Worm (Caenorhabditis elegans) whole organism, late embryonic: ENCODE results near the gene Y82E9BR.17.

Experiments
- F13H6.1 ChIP-seq: sonication (generic microtip); optimal IDR thresholded peaks from 2 replicates; lab custom pipeline; 2016; ENCODE audit warnings: missing genetic modification characterization, missing compliant biosample characterization
- K02D7.2 ChIP-seq: sonication (generic microtip); optimal IDR thresholded peaks from 2 replicates; lab custom pipeline; 2017; ENCODE audit warnings: mild to moderate bottlenecking, missing genetic modification characterization, missing compliant biosample characterization
- K09A11.1 ChIP-seq: sonication (generic microtip); optimal IDR thresholded peaks from 2 replicates; lab custom pipeline; 2017; ENCODE audit warnings: antibody characterized with exemption, mild to moderate bottlenecking, missing genetic modification characterization, missing compliant biosample characterization; ENCODE audit not compliant: insufficient read depth
- Y22D7AL.16 ChIP-seq: sonication (generic microtip); optimal IDR thresholded peaks from 2 replicates; lab custom pipeline; 2016; ENCODE audit warnings: missing genetic modification characterization, missing compliant biosample characterization
- ceh-14 ChIP-seq: sonication (generic microtip); optimal IDR thresholded peaks from 2 replicates; lab custom pipeline; 2016; ENCODE audit warnings: missing genotype, missing genetic modification characterization, missing compliant biosample characterization
- ceh-22 ChIP-seq: sonication (generic microtip); optimal IDR thresholded peaks from 2 replicates; lab custom pipeline; 2017; ENCODE audit warnings: missing biosample characterization, missing genetic modification characterization
- ceh-31 ChIP-seq: sonication (generic microtip); optimal IDR thresholded peaks from 2 replicates; lab custom pipeline; 2016; ENCODE audit warnings: missing genetic modification characterization, missing compliant biosample characterization
- ceh-45 ChIP-seq: fragments of 200-800 bp; sonication (Bioruptor generic); IDR thresholded peaks from 2 replicates; pipeline ENCODE4 v1.3.6; 2022; ENCODE audit warnings: missing genetic modification reagents, missing genetic modification characterization, missing compliant biosample characterization
- ceh-6 ChIP-seq: fragments of 200-800 bp; sonication (Bioruptor generic); optimal IDR thresholded peaks from 2 replicates; lab custom pipeline; 2018; ENCODE audit warnings: mild to moderate bottlenecking, missing genetic modification characterization, missing compliant biosample characterization
- ceh-9 ChIP-seq: sonication (generic microtip); optimal IDR thresholded peaks from 2 replicates; lab custom pipeline; 2016; ENCODE audit warnings: mild to moderate bottlenecking, missing genetic modification characterization, inconsistent platforms, missing compliant biosample characterization
- che-1 ChIP-seq: sonication (generic microtip); optimal IDR thresholded peaks from 2 replicates; lab custom pipeline; 2016; ENCODE audit warnings: mild to moderate bottlenecking, missing genetic modification characterization, missing compliant biosample characterization
- dve-1 ChIP-seq: sonication (generic microtip); optimal IDR thresholded peaks from 2 replicates; lab custom pipeline; 2017; ENCODE audit warnings: antibody characterized with exemption, mild to moderate bottlenecking, missing genetic modification characterization, missing compliant biosample characterization
- elt-2 ChIP-seq: sonication (generic microtip); optimal IDR thresholded peaks from 2 replicates; lab custom pipeline; 2016; ENCODE audit warnings: missing genetic modification reagents, missing genetic modification characterization, missing compliant biosample characterization
- elt-4 ChIP-seq: sonication (generic microtip); optimal IDR thresholded peaks from 2 replicates; lab custom pipeline; 2016; ENCODE audit warnings: missing genetic modification characterization, missing compliant biosample characterization
- fax-1 ChIP-seq: sonication (generic microtip); optimal IDR thresholded peaks from 2 replicates; lab custom pipeline; 2016; ENCODE audit warnings: missing genotype, missing genetic modification characterization, missing compliant biosample characterization
- fkh-6 ChIP-seq: sonication (generic microtip); optimal IDR thresholded peaks from 2 replicates; lab custom pipeline; 2016; ENCODE audit warnings: missing genetic modification characterization, missing compliant biosample characterization
- hlh-13 ChIP-seq: fragments of 200-800 bp; sonication (Bioruptor generic); optimal IDR thresholded peaks from 2 replicates; lab custom pipeline; 2018; ENCODE audit warnings: mild to moderate bottlenecking, missing genetic modification characterization, missing compliant biosample characterization
- hlh-30 ChIP-seq: sonication (generic microtip); optimal IDR thresholded peaks from 2 replicates; lab custom pipeline; 2017; ENCODE audit warnings: antibody characterized with exemption, missing genetic modification characterization, missing compliant biosample characterization; ENCODE audit not compliant: insufficient read depth
- hlh-8 ChIP-seq: sonication (generic microtip); optimal IDR thresholded peaks from 2 replicates; lab custom pipeline; 2016; ENCODE audit warnings: missing genotype, missing genetic modification characterization, missing compliant biosample characterization
- madf-2 ChIP-seq: sonication (generic microtip); optimal IDR thresholded peaks from 2 replicates; lab custom pipeline; 2017; ENCODE audit warnings: missing genetic modification characterization, missing compliant biosample characterization
- nfya-1 ChIP-seq: sonication (generic microtip); optimal IDR thresholded peaks from 2 replicates; lab custom pipeline; 2017; ENCODE audit warnings: missing genetic modification characterization, mild to moderate bottlenecking, missing compliant biosample characterization, antibody characterized with exemption, moderate library complexity
- nhr-232 ChIP-seq: sonication (generic microtip); optimal IDR thresholded peaks from 2 replicates; lab custom pipeline; 2016; ENCODE audit warnings: missing genetic modification characterization, missing compliant biosample characterization
- pax-1 ChIP-seq: fragments of 150-350 bp; optimal IDR thresholded peaks from 2 replicates; lab custom pipeline; 2014; ENCODE audit warnings: missing biosample characterization, missing genetic modification characterization
- pha-4 ChIP-seq: fragments of 150-350 bp; optimal IDR thresholded peaks from 2 replicates; lab custom pipeline; 2018; ENCODE audit warnings: missing biosample characterization, missing genetic modification reagents, missing genetic modification characterization
- pqm-1 ChIP-seq: sonication (generic microtip); optimal IDR thresholded peaks from 2 replicates; lab custom pipeline; 2016; ENCODE audit warnings: missing genetic modification characterization, missing compliant biosample characterization
- pros-1 ChIP-seq: fragments of 150-350 bp; optimal IDR thresholded peaks from 2 replicates; lab custom pipeline; 2014; ENCODE audit warnings: missing biosample characterization, missing genetic modification reagents, missing genetic modification characterization
- ref-2 ChIP-seq: sonication (generic microtip); optimal IDR thresholded peaks from 2 replicates; lab custom pipeline; 2016; ENCODE audit warnings: missing genetic modification characterization, missing compliant biosample characterization
- rnt-1 ChIP-seq: sonication (generic microtip); optimal IDR thresholded peaks from 2 replicates; lab custom pipeline; 2016; ENCODE audit warnings: missing genetic modification characterization, missing compliant biosample characterization
- sox-4 ChIP-seq: sonication (generic microtip); optimal IDR thresholded peaks from 2 replicates; lab custom pipeline; 2017; ENCODE audit warnings: mild to moderate bottlenecking, missing genetic modification characterization, inconsistent platforms, missing compliant biosample characterization
- syd-9 ChIP-seq: sonication (generic microtip); optimal IDR thresholded peaks from 2 replicates; lab custom pipeline; 2016; ENCODE audit warnings: mild to moderate bottlenecking, missing genetic modification characterization, moderate library complexity, missing compliant biosample characterization
- tbx-2 ChIP-seq: sonication (generic microtip); optimal IDR thresholded peaks from 2 replicates; lab custom pipeline; 2016; ENCODE audit warnings: missing genetic modification characterization, missing compliant biosample characterization
- tbx-7 ChIP-seq: sonication (generic microtip); optimal IDR thresholded peaks from 2 replicates; lab custom pipeline; 2016; ENCODE audit warnings: missing genotype, missing genetic modification characterization, missing compliant biosample characterization
- unc-3 ChIP-seq, 2 experiments: fragments of 200-800 bp in 1 of 2; sonication (Bioruptor generic) in 1 of 2; sonication (generic microtip) in 1 of 2; conservative IDR thresholded peaks in 1 of 2; optimal IDR thresholded peaks in 1 of 2; 2 replicates each; pipeline versions ENCODE4 v1.3.6 to Lab custom; 2016 to 2022; ENCODE audit warnings: missing compliant biosample characterization in 2 of 2, missing genetic modification characterization in 2 of 2, missing genetic modification reagents in 1 of 2
- unc-42 ChIP-seq: sonication (generic microtip); optimal IDR thresholded peaks from 2 replicates; lab custom pipeline; 2016; ENCODE audit warnings: missing genotype, missing genetic modification characterization, missing compliant biosample characterization
- unc-55 ChIP-seq: sonication (generic microtip); optimal IDR thresholded peaks from 2 replicates; lab custom pipeline; 2017; ENCODE audit warnings: missing biosample characterization, missing genetic modification reagents, missing genetic modification characterization
- unc-86 ChIP-seq: sonication (generic microtip); optimal IDR thresholded peaks from 2 replicates; lab custom pipeline; 2016; ENCODE audit warnings: missing genetic modification characterization, missing compliant biosample characterization
- ztf-16 ChIP-seq: sonication (generic microtip); optimal IDR thresholded peaks from 2 replicates; lab custom pipeline; 2017; ENCODE audit warnings: missing genetic modification characterization, missing compliant biosample characterization

Gene Y82E9BR.17

DNA sequence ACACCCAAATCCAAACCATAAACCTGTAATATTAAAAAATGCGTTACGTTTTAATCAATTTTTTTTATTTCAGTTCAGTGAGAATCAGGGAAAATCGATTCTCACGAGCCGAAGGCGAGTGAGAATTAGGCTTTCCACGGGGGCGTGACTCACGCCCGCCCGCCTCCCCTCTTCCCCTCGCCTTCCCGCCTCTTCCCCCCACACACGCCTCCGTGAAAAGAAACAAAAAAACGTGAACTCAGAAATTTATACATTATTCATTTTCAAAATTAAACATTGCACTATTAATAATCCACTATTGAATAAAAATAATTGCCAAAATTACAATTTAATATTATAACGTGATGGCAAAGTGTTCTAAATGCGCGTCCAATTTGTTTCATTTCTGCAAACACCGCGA lies 8.8 kb downstream of the Y82E9BR.17 start:
- TF ChIP-seq ceh-14 (tag; lab: Kevin White, UChicago) (no peak), hlh-13 (GFP tag; lab: Kevin White, UChicago) (no peak), madf-2 (no peak), tbx-7 (no peak)

DNA sequence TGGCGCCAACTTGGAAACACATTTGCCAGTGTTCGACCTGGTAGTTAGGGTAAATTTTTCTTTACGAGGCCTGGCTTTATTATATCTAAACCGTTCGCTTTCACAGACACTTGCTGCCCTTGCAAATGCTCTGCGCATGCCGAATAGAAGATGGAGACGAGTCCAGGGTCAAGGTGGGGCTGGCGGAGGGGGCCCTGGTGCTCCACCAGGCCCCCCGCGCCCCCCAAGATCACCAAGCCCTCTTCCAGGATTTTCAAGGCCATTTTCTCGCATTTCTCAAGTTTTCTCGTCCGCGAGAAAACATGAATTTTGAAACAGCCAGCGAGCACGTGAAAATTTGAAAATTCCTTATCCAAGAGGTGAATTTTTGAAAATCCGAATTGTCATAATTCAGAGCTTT lies 16.0 kb downstream of the Y82E9BR.17 start:
- TF ChIP-seq elt-4 (tag; lab: Kevin White, UChicago) (peak; percentile 17), K02D7.2 (tag; lab: Kevin White, UChicago) (no peak)

DNA sequence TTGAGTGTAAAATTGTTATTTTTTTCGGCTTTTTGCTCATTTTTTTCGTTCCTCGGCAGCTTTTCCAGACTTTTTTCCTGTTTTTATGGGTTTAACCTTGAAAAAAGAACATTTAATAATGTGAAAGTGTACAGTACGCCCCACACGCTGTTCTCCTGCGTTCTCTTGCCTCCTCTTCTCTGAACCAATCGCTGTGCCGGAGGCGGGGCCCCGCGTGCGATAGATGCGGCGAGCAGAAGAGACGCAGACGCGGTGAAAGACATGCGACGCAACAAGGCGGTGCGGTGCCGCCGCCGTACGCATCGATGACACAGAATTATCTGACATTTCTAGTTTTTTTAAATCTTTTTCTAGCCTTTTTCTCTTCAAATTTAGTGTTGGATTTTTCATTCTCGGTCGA lies 18.8 kb downstream of the Y82E9BR.17 start:
- TF ChIP-seq nfya-1 (tag; lab: Kevin White, UChicago) (peak; percentile 99), hlh-30 (no peak)

DNA sequence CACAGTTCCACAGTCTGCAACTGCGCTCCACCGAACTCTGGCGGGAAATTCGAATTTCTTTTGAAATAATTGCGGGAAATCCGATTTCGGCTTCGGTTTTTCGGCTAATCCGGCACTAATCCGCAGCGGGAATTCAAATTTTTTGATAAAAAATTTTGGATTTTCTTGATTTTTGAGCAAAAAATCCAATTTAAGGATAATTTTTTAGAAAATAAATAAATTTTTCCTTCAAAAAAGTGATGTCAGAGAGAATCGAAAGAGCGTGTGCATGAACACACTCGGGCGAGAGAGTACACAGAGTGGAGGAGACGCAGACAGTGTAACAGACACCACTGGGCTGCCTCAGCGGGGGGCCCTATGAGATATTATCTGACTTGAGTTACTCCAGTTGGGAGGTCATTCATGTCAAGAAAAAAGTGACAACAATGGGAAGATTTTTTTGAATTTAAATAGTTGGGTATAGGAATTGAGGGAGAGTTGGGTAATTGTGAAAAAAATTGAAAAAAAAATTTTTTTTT lies 25.6 kb downstream of the Y82E9BR.17 start:
- TF ChIP-seq hlh-30 (no peak), tbx-7 (no peak), nfya-1 (tag; lab: Kevin White, UChicago) (peak; percentile 18), ref-2 (tag; lab: Kevin White, UChicago) (peak; percentile 54), unc-42 (tag; lab: Kevin White, UChicago) (no peak)

DNA sequence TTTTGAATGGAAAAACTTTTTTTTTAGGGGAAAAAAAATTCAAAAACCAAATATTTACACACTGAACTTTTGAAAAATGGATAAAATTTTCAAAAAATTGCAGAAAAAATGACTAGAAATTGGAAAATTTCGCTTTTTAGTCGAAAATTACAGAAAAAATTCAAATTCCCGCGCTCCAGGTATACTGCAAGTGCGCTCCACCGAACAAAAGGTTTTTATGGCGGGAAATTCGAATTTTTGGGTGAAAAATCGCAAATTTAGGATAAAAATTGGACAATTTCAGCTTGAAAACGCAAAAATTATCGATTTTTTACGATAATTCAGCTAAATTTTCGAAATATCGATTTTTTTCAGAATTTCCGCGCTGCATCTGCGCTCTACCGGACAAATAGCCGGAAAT lies 26.3 kb downstream of the Y82E9BR.17 start:
- TF ChIP-seq pqm-1 (tag; lab: Kevin White, UChicago) (no peak), syd-9 (tag; lab: Kevin White, UChicago) (no peak), tbx-7 (no peak), pax-1 (tag; lab: Kevin White, UChicago) (no peak), pros-1 (tag; lab: Kevin White, UChicago) (no peak), F13H6.1 (tag; lab: Kevin White, UChicago) (no peak), ceh-9 (tag; lab: Kevin White, UChicago) (no peak), fkh-6 (tag; lab: Kevin White, UChicago) (no peak), sox-4 (no peak), unc-55 (GFP tag; lab: Kevin White, UChicago) (no peak), che-1 (tag; lab: Kevin White, UChicago) (no peak), ceh-6 (GFP tag; lab: Kevin White, UChicago) (no peak), rnt-1 (tag; lab: Kevin White, UChicago) (no peak), ceh-45 (GFP tag; lab: Robert Waterston, UW) (no peak), nhr-232 (tag; lab: Kevin White, UChicago) (no peak), K02D7.2 (tag; lab: Kevin White, UChicago) (no peak), fax-1 (tag; lab: Kevin White, UChicago) (no peak), hlh-8 (no peak), ceh-31 (no peak)

DNA sequence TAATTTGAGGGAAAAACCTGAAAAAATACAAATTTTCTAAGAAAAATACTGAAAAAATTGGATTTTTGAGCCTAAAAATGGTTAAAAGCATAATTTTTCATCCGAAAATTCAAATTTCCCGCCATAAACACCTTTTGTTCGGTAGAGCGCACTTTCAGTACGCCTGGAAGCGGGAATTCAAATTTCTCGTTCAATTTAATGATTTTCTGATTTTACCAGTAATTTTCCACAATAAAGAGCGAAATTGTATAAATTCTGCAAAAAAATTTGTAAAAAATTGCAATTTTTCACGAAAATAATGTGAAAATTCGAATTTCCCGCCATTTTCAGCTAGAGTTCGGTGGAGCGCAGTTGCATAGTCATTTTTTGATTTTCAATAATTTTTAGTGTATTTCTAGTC lies 27.1 kb downstream of the Y82E9BR.17 start:
- TF ChIP-seq ceh-31 (no peak), fax-1 (tag; lab: Kevin White, UChicago) (no peak), ztf-16 (no peak)

DNA sequence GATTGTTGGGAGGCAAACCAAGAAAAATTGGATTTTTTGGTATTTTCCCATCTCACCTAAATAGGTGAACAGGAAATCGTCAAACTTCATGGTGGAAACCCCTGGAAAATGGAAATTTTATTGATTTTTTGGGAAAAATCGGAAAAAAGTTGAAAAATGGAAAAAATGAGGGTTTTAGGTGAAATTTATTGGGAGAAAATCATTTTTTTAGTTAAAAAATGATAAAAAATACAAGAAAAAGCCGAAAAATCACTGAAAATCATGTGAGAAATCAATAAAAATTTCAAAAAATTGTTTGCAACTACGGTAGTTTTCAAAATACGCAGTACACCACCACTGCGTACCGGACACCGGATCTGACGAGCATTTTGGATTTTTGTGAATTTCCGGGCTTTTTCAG lies 28.4 kb downstream of the Y82E9BR.17 start, which contains the start of gene lelo-2:
Gene lelo-2, minus strand, starts transcription at position 101 of the 400 bp plus-strand sequence.
- no peak for TF ChIP-seq unc-3 (GFP tag; conservative IDR thresholded peaks at IDR 0.05; lab: Robert Waterston, UW)
- no peak for TF ChIP-seq unc-3 (tag; optimal IDR thresholded peaks at IDR 0.05; lab: Kevin White, UChicago)
- no peak for TF ChIP-seq K09A11.1 (tag; lab: Kevin White, UChicago)
- TF ChIP-seq syd-9 (tag; lab: Kevin White, UChicago), result no peak
- TF ChIP-seq tbx-2 (tag; lab: Kevin White, UChicago), result no peak
- TF ChIP-seq Y22D7AL.16 (tag; lab: Kevin White, UChicago), result no peak
- no peak for TF ChIP-seq ceh-22 (tag; lab: Kevin White, UChicago)
- no peak for TF ChIP-seq dve-1 (tag; lab: Kevin White, UChicago)
- no peak for TF ChIP-seq ref-2 (tag; lab: Kevin White, UChicago)
- TF ChIP-seq hlh-30, result no peak
- TF ChIP-seq unc-86 (tag; lab: Kevin White, UChicago), result no peak
- no peak for TF ChIP-seq fax-1 (tag; lab: Kevin White, UChicago)
- no peak for TF ChIP-seq pha-4
- TF ChIP-seq elt-2 (tag; lab: Kevin White, UChicago), result no peak
